Fruit fly (Drosophila melanogaster) whole organism, embryonic: ENCODE results near the gene Pax.
A peak's percentile ranks its signal among the peaks of the same experiment; 100 is the strongest.

Experiments used
- Blimp-1 ChIP-seq: fragments of 200-800 bp; sonication (Bioruptor generic); optimal IDR thresholded peaks from 3 replicates; lab custom pipeline; 2018; ENCODE audit warnings: missing biosample characterization, missing genetic modification characterization, mild to moderate bottlenecking, moderate library complexity, missing genetic modification reagents
- CG1024 ChIP-seq: fragments of 200-800 bp; sonication (Bioruptor generic); IDR thresholded peaks from 2 replicates; pipeline ENCODE4 v1.3.6; 2022; ENCODE audit warnings: missing biosample characterization, missing genetic modification characterization
- CG10979 ChIP-seq: fragments of 200-800 bp; sonication (Bioruptor generic); optimal IDR thresholded peaks from 2 replicates; lab custom pipeline; 2018; ENCODE audit warnings: missing biosample characterization, mild to moderate bottlenecking, missing genetic modification characterization, moderate library complexity
- CG14014 ChIP-seq: fragments of 200-800 bp; sonication (Bioruptor generic); IDR thresholded peaks from 2 replicates; pipeline ENCODE4 v1.3.6; 2022; ENCODE audit warnings: missing biosample characterization, missing genetic modification characterization
- CG17612 ChIP-seq: fragments of 200-800 bp; sonication (Bioruptor generic); IDR thresholded peaks from 2 replicates; pipeline ENCODE4 v1.3.6; 2022; ENCODE audit warnings: missing biosample characterization, missing genetic modification characterization
- CG17829 ChIP-seq: fragments of 200-800 bp; optimal IDR thresholded peaks from 2 replicates; lab custom pipeline; 2019; ENCODE audit warnings: missing biosample characterization, mild to moderate bottlenecking, missing genetic modification characterization, moderate library complexity
- CG17912 ChIP-seq: fragments of 200-800 bp; sonication (Bioruptor generic); optimal IDR thresholded peaks from 2 replicates; lab custom pipeline; 2018; ENCODE audit warnings: missing biosample characterization, mild to moderate bottlenecking, missing genetic modification characterization
- CG30403 ChIP-seq: fragments of 200-800 bp; sonication (Bioruptor generic); optimal IDR thresholded peaks from 3 replicates; lab custom pipeline; 2016; ENCODE audit warnings: missing biosample characterization, missing genetic modification characterization
- CG3163 ChIP-seq: fragments of 200-800 bp; sonication (Bioruptor generic); optimal IDR thresholded peaks from 3 replicates; lab custom pipeline; 2016; ENCODE audit warnings: missing biosample characterization, missing genetic modification characterization
- CG32532 ChIP-seq: fragments of 200-800 bp; sonication (Bioruptor generic); IDR thresholded peaks from 2 replicates; pipeline ENCODE4 v1.3.6; 2022; ENCODE audit warnings: missing biosample characterization, missing genetic modification characterization
- CG4328 ChIP-seq: fragments of 200-800 bp; sonication (Bioruptor generic); optimal IDR thresholded peaks from 3 replicates; lab custom pipeline; 2017; ENCODE audit warnings: missing biosample characterization, missing genetic modification reagents, missing genetic modification characterization
- CG5953 ChIP-seq: fragments of 200-800 bp; sonication (Bioruptor generic); IDR thresholded peaks from 2 replicates; pipeline ENCODE4 v1.3.6; 2022; ENCODE audit warnings: missing biosample characterization, missing genetic modification characterization
- CG6791 ChIP-seq: fragments of 200-800 bp; sonication (Bioruptor generic); IDR thresholded peaks from 3 replicates; pipeline ENCODE4 v1.3.6; 2022; ENCODE audit warnings: missing biosample characterization, missing genetic modification characterization; ENCODE audit not compliant: partially characterized antibody
- CG9797 ChIP-seq: fragments of 200-800 bp; sonication (Bioruptor generic); optimal IDR thresholded peaks from 3 replicates; lab custom pipeline; 2018; ENCODE audit warnings: missing biosample characterization, mild to moderate bottlenecking, missing genetic modification characterization
- Camta ChIP-seq: fragments of 200-800 bp; sonication (Bioruptor generic); optimal IDR thresholded peaks from 2 replicates; lab custom pipeline; 2016; ENCODE audit warnings: missing biosample characterization, missing genetic modification characterization
- D19A ChIP-seq: fragments of 200-800 bp; optimal IDR thresholded peaks from 3 replicates; lab custom pipeline; 2019; ENCODE audit warnings: missing biosample characterization, mild to moderate bottlenecking, missing genetic modification characterization, moderate library complexity
- Drgx ChIP-seq: fragments of 200-800 bp; sonication (Bioruptor generic); IDR thresholded peaks from 2 replicates; pipeline ENCODE4 v1.3.6; 2022; ENCODE audit warnings: missing biosample characterization, missing genetic modification characterization
- Ets65A ChIP-seq: fragments of 200-800 bp; sonication (Bioruptor generic); peaks from one replicate; lab custom pipeline; 2016; ENCODE audit warnings: missing biosample characterization, missing genetic modification characterization
- Fer3 ChIP-seq: fragments of 200-800 bp; sonication (Bioruptor generic); optimal IDR thresholded peaks from 2 replicates; lab custom pipeline; 2018; ENCODE audit warnings: missing biosample characterization, mild to moderate bottlenecking, missing genetic modification characterization, moderate library complexity
- GATAe ChIP-seq: fragments of 200-800 bp; sonication (Bioruptor generic); conservative IDR thresholded peaks from 2 replicates; pipeline ENCODE4 v1.3.6; 2022; ENCODE audit warnings: missing biosample characterization, missing genetic modification characterization
- HLH3B ChIP-seq: fragments of 200-800 bp; sonication (Bioruptor generic); IDR thresholded peaks from 2 replicates; pipeline ENCODE4 v1.3.6; 2022; ENCODE audit warnings: missing biosample characterization, missing genetic modification characterization
- HLH4C ChIP-seq: fragments of 200-800 bp; sonication (Bioruptor generic); IDR thresholded peaks from 3 replicates; pipeline ENCODE4 v1.3.6; 2022; ENCODE audit warnings: missing biosample characterization, missing genetic modification characterization; ENCODE audit not compliant: partially characterized antibody
- MESR4 ChIP-seq: fragments of 200-800 bp; sonication (Bioruptor generic); optimal IDR thresholded peaks from 2 replicates; lab custom pipeline; 2018; ENCODE audit warnings: missing biosample characterization, mild to moderate bottlenecking, missing genetic modification characterization, moderate library complexity
- Med ChIP-seq: fragments of 200-800 bp; sonication (Bioruptor generic); peaks from one replicate; lab custom pipeline; 2016; ENCODE audit warnings: missing biosample characterization, missing genetic modification characterization, mild to moderate bottlenecking, inconsistent platforms, moderate library complexity
- Mrtf ChIP-seq: fragments of 200-800 bp; sonication (Bioruptor generic); IDR thresholded peaks from 3 replicates; pipeline ENCODE4 v1.3.6; 2022; ENCODE audit warnings: missing biosample characterization, missing genetic modification characterization
- Neu2 ChIP-seq: fragments of 200-800 bp; sonication (Bioruptor generic); optimal IDR thresholded peaks from 3 replicates; lab custom pipeline; 2016; ENCODE audit warnings: missing biosample characterization, missing genetic modification characterization, borderline replicate concordance
- Ptx1 ChIP-seq: fragments of 200-800 bp; sonication (Bioruptor generic); IDR thresholded peaks from 2 replicates; pipeline ENCODE4 v1.3.6; 2022; ENCODE audit warnings: missing biosample characterization, missing genetic modification characterization
- Sox102F ChIP-seq: fragments of 200-800 bp; sonication (Bioruptor generic); optimal IDR thresholded peaks from 2 replicates; lab custom pipeline; 2018; ENCODE audit warnings: missing biosample characterization, mild to moderate bottlenecking, missing genetic modification characterization, moderate library complexity
- Ssrp ChIP-seq: fragments of 200-800 bp; sonication (Bioruptor generic); optimal IDR thresholded peaks from 2 replicates; lab custom pipeline; 2018; ENCODE audit warnings: missing biosample characterization, mild to moderate bottlenecking, missing genetic modification characterization, moderate library complexity
- amos ChIP-seq: fragments of 200-800 bp; sonication (Bioruptor generic); IDR thresholded peaks from 2 replicates; pipeline ENCODE4 v1.3.6; 2022; ENCODE audit warnings: missing biosample characterization, missing genetic modification characterization; ENCODE audit not compliant: partially characterized antibody
- bowl ChIP-seq: fragments of 200-800 bp; sonication (Bioruptor generic); IDR thresholded peaks from 2 replicates; pipeline ENCODE4 v1.3.6; 2022; ENCODE audit warnings: missing biosample characterization, missing genetic modification characterization
- caup ChIP-seq: fragments of 200-800 bp; sonication (Bioruptor generic); optimal IDR thresholded peaks from 3 replicates; lab custom pipeline; 2017; ENCODE audit warnings: missing biosample characterization, mild to moderate bottlenecking, missing genetic modification characterization, moderate library complexity; ENCODE audit not compliant: severe bottlenecking
- chm ChIP-seq: fragments of 200-800 bp; sonication (Bioruptor generic); IDR thresholded peaks from 2 replicates; pipeline ENCODE4 v1.3.6; 2022; ENCODE audit warnings: missing biosample characterization, missing genetic modification characterization
- crp ChIP-seq, 2 experiments: fragments of 200-800 bp; sonication (Bioruptor generic); optimal IDR thresholded peaks; 2 replicates in 1 of 2; 3 replicates in 1 of 2; lab custom pipeline; 2017; ENCODE audit warnings: missing biosample characterization in 2 of 2, missing genetic modification characterization in 2 of 2, mild to moderate bottlenecking in 1 of 2, moderate library complexity in 1 of 2
- fd102C ChIP-seq: fragments of 200-800 bp; sonication (Bioruptor generic); optimal IDR thresholded peaks from 2 replicates; lab custom pipeline; 2018; ENCODE audit warnings: missing biosample characterization, mild to moderate bottlenecking, missing genetic modification characterization, moderate library complexity
- ftz-f1 ChIP-seq: fragments of 200-800 bp; sonication (Bioruptor generic); optimal IDR thresholded peaks from 2 replicates; lab custom pipeline; 2016; ENCODE audit warnings: missing biosample characterization, missing genetic modification characterization
- fu2 ChIP-seq: fragments of 200-800 bp; sonication (Bioruptor generic); optimal IDR thresholded peaks from 2 replicates; lab custom pipeline; 2016; ENCODE audit warnings: missing biosample characterization, missing genetic modification characterization
- grn ChIP-seq: fragments of 200-800 bp; sonication (Bioruptor generic); optimal IDR thresholded peaks from 3 replicates; lab custom pipeline; 2017; ENCODE audit warnings: missing biosample characterization, missing genetic modification characterization
- kay ChIP-seq: fragments of 200-800 bp; sonication (Bioruptor generic); optimal IDR thresholded peaks from 2 replicates; lab custom pipeline; 2016; ENCODE audit warnings: missing biosample characterization, missing genetic modification characterization
- lilli ChIP-seq: fragments of 200-800 bp; sonication (Bioruptor generic); optimal IDR thresholded peaks from 3 replicates; lab custom pipeline; 2016; ENCODE audit warnings: missing biosample characterization, missing genetic modification characterization
- stwl ChIP-seq: fragments of 200-800 bp; sonication (Bioruptor generic); optimal IDR thresholded peaks from 3 replicates; lab custom pipeline; 2018; ENCODE audit warnings: missing biosample characterization, mild to moderate bottlenecking, missing genetic modification characterization, moderate library complexity
- wdn ChIP-seq: fragments of 200-800 bp; sonication (Bioruptor generic); IDR thresholded peaks from 2 replicates; pipeline ENCODE4 v1.3.6; 2022; ENCODE audit warnings: missing biosample characterization, missing genetic modification characterization

The Pax gene

DNA sequence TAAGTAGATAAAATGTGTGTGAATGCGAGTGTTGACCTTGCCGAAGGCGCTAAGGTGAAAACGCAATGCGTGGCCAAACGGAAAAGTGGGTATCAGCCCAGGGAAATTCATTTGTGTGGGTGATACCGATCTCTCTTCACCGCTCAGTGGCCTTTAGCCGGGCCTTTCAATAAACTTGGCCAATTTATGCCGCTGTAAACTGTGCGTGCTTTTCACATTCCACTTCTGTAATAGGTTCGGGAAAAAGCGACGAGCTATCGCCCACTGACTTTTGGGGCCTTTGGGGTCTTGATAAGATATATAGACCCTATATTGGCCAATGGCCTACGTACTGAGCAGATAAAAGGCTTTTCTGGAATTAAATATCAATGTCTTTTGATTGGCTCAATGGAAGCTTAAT is 4.8 kb downstream of the Pax start (continued):
- TF ChIP-seq ftz-f1 (peak; percentile 40), CG32532 (0 out of 2 replicates have a peak, but pooled peaks have one; percentile 11), CG14014 (GFP tag; lab: Robert Waterston, UW) (peak; percentile 19; the same call in 1 of the 2 replicates), grn (peak; percentile 12)

DNA sequence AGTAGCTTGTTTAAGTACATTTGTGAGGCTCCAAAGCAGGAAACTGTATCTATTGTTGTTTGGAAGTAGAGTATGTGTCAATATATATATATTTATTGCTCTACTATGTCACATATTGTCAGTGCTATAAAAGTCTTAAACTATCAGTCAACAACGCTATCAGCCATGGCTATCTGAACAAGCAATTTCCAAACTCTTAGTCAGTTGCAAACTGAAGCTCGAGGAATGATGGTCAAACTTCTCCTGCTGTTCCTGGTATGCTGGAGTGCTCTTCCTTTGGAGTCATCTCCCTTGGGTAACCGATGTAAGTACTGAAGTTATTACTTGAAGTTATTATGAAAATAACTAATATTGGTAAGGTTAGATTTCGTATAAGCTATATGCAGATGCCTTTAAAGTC is 7.5 kb downstream of the Pax start, which contains the start of gene lectin-37Db:
Gene lectin-37Db, plus strand, starts transcription at position 204 of the 400 bp plus-strand sequence.
- TF ChIP-seq CG17912 (GFP tag; lab: Kevin White, UChicago) (no peak), CG6791 (no peak), Ets65A (peak; percentile 56)

DNA sequence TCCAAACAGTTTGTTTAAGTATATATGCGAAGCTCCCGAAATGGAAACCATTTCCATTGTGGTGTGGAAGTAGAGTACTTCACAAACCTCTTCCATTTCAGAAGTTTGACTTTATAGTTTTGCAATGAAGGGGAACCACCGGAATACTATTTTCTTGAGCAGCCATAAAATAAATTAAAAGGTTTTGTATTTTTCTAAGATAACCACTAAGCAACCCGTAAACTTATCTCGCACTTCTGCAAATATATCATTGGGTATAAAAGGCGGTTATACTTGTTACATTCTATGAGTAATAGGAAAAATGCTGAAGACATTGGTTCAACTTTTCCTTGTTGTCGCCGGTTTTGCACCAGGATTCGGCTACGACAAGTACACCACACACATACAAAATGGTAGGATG is 8.4 kb downstream of the Pax start, which contains the start of gene lectin-37Da:
Gene lectin-37Da, plus strand, starts transcription at position 301 of the 400 bp plus-strand sequence.
- TF ChIP-seq CG3163 (GFP tag; lab: Kevin White, UChicago) (no peak), HLH4C (no peak), CG9797 (GFP tag; lab: Kevin White, UChicago) (no peak), Drgx (GFP tag; lab: Robert Waterston, UW) (no peak), amos (GFP tag; lab: Robert Waterston, UW) (no peak)

DNA sequence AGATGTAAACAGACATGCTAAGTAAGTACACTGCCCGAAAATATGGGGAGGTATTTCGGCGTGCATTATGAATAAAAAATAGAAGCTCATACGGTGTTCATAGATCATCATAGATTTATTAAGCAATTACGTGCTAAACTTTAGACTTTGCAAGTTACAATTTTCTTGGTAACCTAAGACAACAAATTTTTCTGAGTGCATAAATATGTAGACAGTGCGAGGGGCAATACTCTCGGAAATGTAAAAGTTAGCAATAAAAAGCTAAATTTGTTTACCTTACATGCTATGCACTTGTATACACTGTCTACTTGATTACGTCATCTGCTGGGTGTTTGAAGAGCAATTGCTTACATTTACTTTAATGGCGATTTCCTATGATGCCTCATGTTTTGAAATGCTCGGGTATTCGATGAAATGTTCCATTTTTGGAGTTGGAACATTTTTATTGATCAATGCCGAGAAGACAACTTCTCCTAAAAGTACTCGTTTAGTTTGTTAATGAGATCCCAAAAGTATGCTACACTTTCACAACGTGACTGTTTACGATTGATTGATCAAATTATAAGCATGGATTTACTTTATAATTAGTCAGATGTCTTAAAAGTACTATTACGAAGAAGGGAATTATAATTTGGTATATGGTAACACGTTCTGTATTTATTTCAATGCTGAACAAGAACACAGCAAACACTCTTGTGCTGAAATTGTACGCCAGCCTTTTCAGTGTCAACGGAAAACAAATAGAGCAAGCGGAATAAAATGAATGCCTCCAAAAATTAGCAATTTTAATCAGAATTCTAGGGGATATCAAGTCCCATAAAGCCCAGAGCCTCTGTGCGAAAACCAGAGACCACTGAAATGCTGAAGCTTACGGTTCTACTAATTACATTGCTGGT is 9.5 kb downstream of the Pax start, which contains the start of gene Lectin-galC1:
Gene Lectin-galC1, plus strand, starts transcription at position 846 of the 896 bp plus-strand sequence.
- TF ChIP-seq CG4328 (GFP tag; lab: Kevin White, UChicago) (peak; percentile 78), fu2 (GFP tag; lab: Kevin White, UChicago) (peak; percentile 79), bowl (GFP tag; lab: Robert Waterston, UW) (peak; percentile 25; the same call in 1 of the 2 replicates), caup (GFP tag; lab: Kevin White, UChicago) (peak; percentile 76), Fer3 (peak; percentile 80), CG17612 (GFP tag; lab: Robert Waterston, UW) (peak; percentile 14; the same call in 1 of the 2 replicates), Camta (GFP tag; lab: Kevin White, UChicago) (peak; percentile 85), stwl (tag; lab: Kevin White, UChicago) (peak; percentile 35), Drgx (GFP tag; lab: Robert Waterston, UW) (peak; percentile 86), wdn (peak; percentile 47; the same call in 1 of the 2 replicates), Sox102F (peak; percentile 93), GATAe (no peak), Med (peak; percentile 97), ftz-f1 (no peak), Neu2 (peak; percentile 70), Blimp-1 (GFP tag; lab: Kevin White, UChicago) (peak; percentile 87), CG1024 (GFP tag; lab: Robert Waterston, UW) (peak; percentile 69; the same call in 1 of the 2 replicates), crp (GFP tag; optimal IDR thresholded peaks at IDR 0.05; lab: Kevin White, UChicago) (peak in 1 of 2 experiments; percentile 52), CG17829 (tag; lab: Kevin White, UChicago) (peak; percentile 88), Ptx1 (GFP tag; lab: Robert Waterston, UW) (peak; percentile 85), CG5953 (GFP tag; lab: Robert Waterston, UW) (peak; percentile 76), D19A (tag; lab: Kevin White, UChicago) (peak; percentile 83), CG10979 (tag; lab: Kevin White, UChicago) (peak; percentile 90), Ssrp (tag; lab: Kevin White, UChicago) (peak; percentile 87), fd102C (GFP tag; lab: Kevin White, UChicago) (peak; percentile 72), lilli (GFP tag; lab: Kevin White, UChicago) (peak; percentile 80), chm (GFP tag; lab: Robert Waterston, UW) (peak; percentile 81), kay (peak; percentile 82), MESR4 (GFP tag; lab: Kevin White, UChicago) (peak; percentile 27), CG30403 (GFP tag; lab: Kevin White, UChicago) (peak; percentile 89), HLH3B (GFP tag; lab: Robert Waterston, UW) (peak; percentile 80), Mrtf (GFP tag; lab: Robert Waterston, UW) (peak; percentile 84)
